Fruit fly (Drosophila melanogaster) whole organism, embryonic: ENCODE measurements around the gene CG12659.

Experiments used
- CG10565 ChIP-seq: fragments of 200-800 bp; sonication (Bioruptor generic); optimal IDR thresholded peaks from 3 replicates; lab custom pipeline; 2016; ENCODE audit warnings: missing biosample characterization, mild to moderate bottlenecking, missing genetic modification characterization
- CG15011 ChIP-seq: fragments of 200-800 bp; sonication (Bioruptor generic); optimal IDR thresholded peaks from 3 replicates; lab custom pipeline; 2018; ENCODE audit warnings: missing biosample characterization, mild to moderate bottlenecking, missing genetic modification characterization
- CG1792 ChIP-seq: fragments of 200-800 bp; sonication (Bioruptor generic); optimal IDR thresholded peaks from 2 replicates; lab custom pipeline; 2016; ENCODE audit warnings: missing biosample characterization, missing genetic modification characterization
- D19A ChIP-seq: fragments of 200-800 bp; optimal IDR thresholded peaks from 3 replicates; lab custom pipeline; 2019; ENCODE audit warnings: missing biosample characterization, mild to moderate bottlenecking, missing genetic modification characterization, moderate library complexity
- Opbp ChIP-seq: fragments of 200-800 bp; sonication (Bioruptor generic); IDR thresholded peaks from 3 replicates; pipeline ENCODE4 v1.3.6; 2022; ENCODE audit warnings: missing biosample characterization, missing genetic modification characterization; ENCODE audit not compliant: partially characterized antibody
- Poxn ChIP-seq: fragments of 200-800 bp; sonication (Bioruptor generic); IDR thresholded peaks from 2 replicates; pipeline ENCODE4 v1.3.6; 2022; ENCODE audit warnings: missing biosample characterization, missing genetic modification characterization
- ab ChIP-seq: fragments of 200-800 bp; sonication (Bioruptor generic); optimal IDR thresholded peaks from 2 replicates; lab custom pipeline; 2016; ENCODE audit warnings: missing biosample characterization, missing genetic modification characterization
- gro ChIP-seq: fragments of 200-800 bp; sonication (Bioruptor generic); optimal IDR thresholded peaks from 2 replicates; lab custom pipeline; 2016; ENCODE audit warnings: missing biosample characterization, missing genetic modification characterization
- hkb ChIP-seq, 2 experiments: fragments of 200-800 bp in 1 of 2; fragments of >200 bp in 1 of 2; sonication (Bioruptor generic) in 1 of 2; IDR thresholded peaks in 1 of 2; optimal IDR thresholded peaks in 1 of 2; 2 replicates each; pipeline versions ENCODE4 v1.3.6 to Lab custom; 2017 to 2022; ENCODE audit warnings: missing biosample characterization in 1 of 2, missing genetic modification characterization in 1 of 2
- wek ChIP-seq: fragments of 200-800 bp; sonication (Bioruptor generic); optimal IDR thresholded peaks from 3 replicates; lab custom pipeline; 2018; ENCODE audit warnings: missing biosample characterization, mild to moderate bottlenecking, missing genetic modification characterization, moderate library complexity

dm6 chrX:8616787-8617432, 25.4 kb upstream of the CG12659 start:
- TF ChIP-seq Opbp (GFP tag; lab: Robert Waterston, UW), result no peak
- no peak for TF ChIP-seq CG10565 (GFP tag; lab: Kevin White, UChicago)
- TF ChIP-seq CG15011, result no peak
- TF ChIP-seq gro (GFP tag; lab: Kevin White, UChicago), result no peak
- peak; percentile 96 for TF ChIP-seq D19A
- no peak for TF ChIP-seq hkb (optimal IDR thresholded peaks at IDR 0.05; lab: Kevin White, UChicago)
- no peak for TF ChIP-seq hkb (GFP tag; IDR thresholded peaks at IDR 0.05; lab: Robert Waterston, UW)
- no peak for TF ChIP-seq wek
- TF ChIP-seq ab, result no peak
- no peak for TF ChIP-seq CG1792
- TF ChIP-seq Poxn (GFP tag; lab: Robert Waterston, UW), result no peak
